Fruit fly (Drosophila melanogaster): ENCODE data around the gene Grx3.

Grx3 gene

DNA sequence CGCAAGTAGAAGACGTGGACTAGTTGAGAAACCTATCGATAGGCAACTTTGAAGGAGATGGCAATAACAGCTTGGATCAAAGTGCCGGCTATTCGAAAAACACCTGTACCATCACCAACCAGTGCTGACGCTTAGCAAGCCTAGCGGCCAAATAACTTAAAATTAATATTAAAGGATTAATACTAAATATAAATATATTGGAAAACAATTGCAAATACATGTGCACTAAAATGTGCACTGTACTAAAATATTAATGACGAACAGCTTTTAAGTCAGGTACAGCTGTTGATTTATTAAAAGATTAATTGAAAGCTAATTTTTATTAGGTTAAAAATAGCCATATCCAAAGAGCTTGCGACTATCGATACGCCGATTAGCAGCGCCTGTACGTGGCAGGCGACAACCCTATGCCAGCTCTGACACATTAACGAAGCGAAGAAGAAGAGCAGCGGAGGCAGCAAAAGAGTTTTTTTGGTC, 12.3 kb downstream of the Grx3 start, which contains the start of the genes CG9302 and beta'COP (continued):
- no peak for TF ChIP-seq Sox100B (GFP tag; optimal IDR thresholded peaks at IDR 0.05)
- no peak for TF ChIP-seq h (optimal IDR thresholded peaks at IDR 0.05)
- no peak for TF ChIP-seq CG6254 (GFP tag; optimal IDR thresholded peaks at IDR 0.05)
- TF ChIP-seq CG1529 (GFP tag; optimal IDR thresholded peaks at IDR 0.05): no peak
- peak; percentile 51 for TF ChIP-seq fd96Cb (tag; optimal IDR thresholded peaks at IDR 0.05)
- no peak for TF ChIP-seq CG12219 (GFP tag; optimal IDR thresholded peaks at IDR 0.05)
- TF ChIP-seq ab (GFP tag; optimal IDR thresholded peaks at IDR 0.05): peak; percentile 3
- TF ChIP-seq CG10274 (GFP tag; optimal IDR thresholded peaks at IDR 0.05): no peak
- TF ChIP-seq Ravus (GFP tag; IDR thresholded peaks at IDR 0.05): no peak
- TF ChIP-seq az2 (GFP tag; optimal IDR thresholded peaks at IDR 0.05): peak; percentile 71
- TF ChIP-seq croc (GFP tag; conservative IDR thresholded peaks at IDR 0.05): peak; percentile 56
- 0 out of 2 replicates have a peak, but pooled peaks have one; percentile 22 for TF ChIP-seq E2f2 (GFP tag; IDR thresholded peaks at IDR 0.05)
- no peak for TF ChIP-seq gt (GFP tag; IDR thresholded peaks at IDR 0.05)
- no peak for TF ChIP-seq Hr78 (GFP tag; optimal IDR thresholded peaks at IDR 0.05)
- peak; percentile 48 for TF ChIP-seq caup (GFP tag; optimal IDR thresholded peaks at IDR 0.05; ENCODE audit: severe bottlenecking)
- no peak for TF ChIP-seq kni (GFP tag; optimal IDR thresholded peaks at IDR 0.05)
- no peak for TF ChIP-seq Deaf1 (tag; optimal IDR thresholded peaks at IDR 0.05)
- no peak for TF ChIP-seq hkb (optimal IDR thresholded peaks at IDR 0.05)
- TF ChIP-seq hkb (GFP tag; IDR thresholded peaks at IDR 0.05): no peak
- TF ChIP-seq CG10366 (GFP tag; IDR thresholded peaks at IDR 0.05): peak; percentile 41; the same call in 1 of the 2 replicates
- TF ChIP-seq CG11456 (GFP tag; IDR thresholded peaks at IDR 0.05): peak; percentile 68; the same call in 1 of the 3 replicates
- no peak for TF ChIP-seq sr (GFP tag; IDR thresholded peaks at IDR 0.05)
- TF ChIP-seq CG13624 (GFP tag; optimal IDR thresholded peaks at IDR 0.05): peak; percentile 3
- no peak for TF ChIP-seq CG18599 (GFP tag; optimal IDR thresholded peaks at IDR 0.05)
- TF ChIP-seq CG13424 (tag; optimal IDR thresholded peaks at IDR 0.05): peak; percentile 78
- TF ChIP-seq ara (GFP tag; IDR thresholded peaks at IDR 0.05): no peak
- TF ChIP-seq repo (GFP tag; optimal IDR thresholded peaks at IDR 0.05): no peak
- peak; percentile 7 for TF ChIP-seq kah (GFP tag; optimal IDR thresholded peaks at IDR 0.05)
- TF ChIP-seq toy (GFP tag; IDR thresholded peaks at IDR 0.05): no peak
- TF ChIP-seq Dfd (GFP tag; optimal IDR thresholded peaks at IDR 0.05): no peak
- peak; percentile 39 for TF ChIP-seq chn (GFP tag; optimal IDR thresholded peaks at IDR 0.05)
- TF ChIP-seq sc (optimal IDR thresholded peaks at IDR 0.05): no peak
- peak; percentile 39 for TF ChIP-seq sc (GFP tag; optimal IDR thresholded peaks at IDR 0.05)
- peak; percentile 75 for TF ChIP-seq kay (GFP tag; optimal IDR thresholded peaks at IDR 0.05)
- no peak for TF ChIP-seq salm (tag; optimal IDR thresholded peaks at IDR 0.05)
- TF ChIP-seq otp (GFP tag; IDR thresholded peaks at IDR 0.05): no peak
- TF ChIP-seq hbn (GFP tag; IDR thresholded peaks at IDR 0.05; ENCODE audit: partially characterized antibody): peak; percentile 49; the same call in 1 of the 2 replicates
- TF ChIP-seq inv (GFP tag; IDR thresholded peaks at IDR 0.05; ENCODE audit: partially characterized antibody): peak; percentile 68
- peak; percentile 5 for TF ChIP-seq tx (GFP tag; optimal IDR thresholded peaks at IDR 0.05)
- peak; percentile 1 for TF ChIP-seq tup (GFP tag; optimal IDR thresholded peaks at IDR 0.05)
- TF ChIP-seq unc-4 (GFP tag; IDR thresholded peaks at IDR 0.05; ENCODE audit: partially characterized antibody): peak; percentile 71
- peak; percentile 79 for TF ChIP-seq CG15696 (tag; optimal IDR thresholded peaks at IDR 0.05)
- TF ChIP-seq Oaz (GFP tag; IDR thresholded peaks at IDR 0.05): no peak
- no peak for TF ChIP-seq Hand (GFP tag; optimal IDR thresholded peaks at IDR 0.05)
- peak; percentile 21 for TF ChIP-seq CG12744 (GFP tag; optimal IDR thresholded peaks at IDR 0.05)
- TF ChIP-seq Mrtf (GFP tag; IDR thresholded peaks at IDR 0.05): no peak
- TF ChIP-seq bsh (GFP tag; optimal IDR thresholded peaks at IDR 0.05): peak; percentile 29 to 42
- TF ChIP-seq hth (optimal IDR thresholded peaks at IDR 0.05): no peak
- TF ChIP-seq B-H1 (GFP tag; IDR thresholded peaks at IDR 0.05): peak; percentile 16; the same call in 1 of the 3 replicates
- peak in 1 of 2 experiments; percentile 3 for TF ChIP-seq tll (GFP tag; optimal IDR thresholded peaks at IDR 0.05)
- TF ChIP-seq CG42726 (GFP tag; IDR thresholded peaks at IDR 0.05; ENCODE audit: partially characterized antibody): no peak
